Worm (Caenorhabditis elegans) whole organism, mixed stage, embryonic: Measurements from ENCODE around the gene pgph-2.

Experiments
- M03D4.4 ChIP-seq: sonication (generic microtip); optimal IDR thresholded peaks from 2 replicates; lab custom pipeline; 2017; ENCODE audit warnings: mild to moderate bottlenecking, missing genetic modification characterization, missing compliant biosample characterization
- bed-3 ChIP-seq: fragments of 200-800 bp; sonication (Bioruptor generic); optimal IDR thresholded peaks from 3 replicates; lab custom pipeline; 2018; ENCODE audit warnings: mild to moderate bottlenecking, missing genetic modification characterization, moderate library complexity, missing compliant biosample characterization
- ceh-39 ChIP-seq: fragments of 150-350 bp; optimal IDR thresholded peaks from 2 replicates; lab custom pipeline; 2014; ENCODE audit warnings: missing biosample characterization, missing genetic modification characterization
- ceh-43 ChIP-seq: fragments of 200-800 bp; sonication (Bioruptor generic); optimal IDR thresholded peaks from 2 replicates; lab custom pipeline; 2018; ENCODE audit warnings: mild to moderate bottlenecking, missing genetic modification characterization, moderate library complexity, missing compliant biosample characterization
- ceh-83 ChIP-seq: fragments of 200-800 bp; sonication (Bioruptor generic); optimal IDR thresholded peaks from 2 replicates; lab custom pipeline; 2018; ENCODE audit warnings: mild to moderate bottlenecking, missing genetic modification characterization, missing compliant biosample characterization
- ces-1 ChIP-seq: fragments of 150-350 bp; optimal IDR thresholded peaks from 2 replicates; lab custom pipeline; 2014; ENCODE audit warnings: missing biosample characterization, missing genetic modification reagents, missing genetic modification characterization
- cnd-1 ChIP-seq: fragments of 200-800 bp; sonication (Bioruptor generic); optimal IDR thresholded peaks from 2 replicates; lab custom pipeline; 2018; ENCODE audit warnings: mild to moderate bottlenecking, missing genetic modification characterization, missing compliant biosample characterization
- drap-1 ChIP-seq: fragments of 200-800 bp; sonication (Bioruptor generic); optimal IDR thresholded peaks from 3 replicates; lab custom pipeline; 2018; ENCODE audit warnings: mild to moderate bottlenecking, missing genetic modification characterization, missing compliant biosample characterization
- elt-1 ChIP-seq: sonication (generic microtip); optimal IDR thresholded peaks from 2 replicates; lab custom pipeline; 2017; ENCODE audit warnings: missing genetic modification characterization, mild to moderate bottlenecking, missing compliant biosample characterization, antibody characterized with exemption, moderate library complexity, borderline replicate concordance; ENCODE audit not compliant: insufficient read depth
- ham-2 ChIP-seq: fragments of 200-800 bp; sonication (Bioruptor generic); optimal IDR thresholded peaks from 2 replicates; lab custom pipeline; 2018; ENCODE audit warnings: mild to moderate bottlenecking, missing genetic modification characterization, missing compliant biosample characterization
- hlh-1 ChIP-seq: fragments of 150-350 bp; optimal IDR thresholded peaks from 2 replicates; lab custom pipeline; 2014; ENCODE audit warnings: missing biosample characterization, missing genetic modification reagents, missing genetic modification characterization
- lin-13 ChIP-seq: fragments of 150-350 bp; optimal IDR thresholded peaks from 2 replicates; lab custom pipeline; 2014; ENCODE audit warnings: missing biosample characterization, missing genetic modification characterization
- lsy-2 ChIP-seq: fragments of 150-350 bp; optimal IDR thresholded peaks from 2 replicates; lab custom pipeline; 2014; ENCODE audit warnings: missing biosample characterization, missing genetic modification characterization
- mab-5 ChIP-seq: fragments of 150-350 bp; optimal IDR thresholded peaks from 2 replicates; lab custom pipeline; 2014; ENCODE audit warnings: missing biosample characterization, missing genetic modification characterization
- mep-1 ChIP-seq: fragments of 150-350 bp; optimal IDR thresholded peaks from 2 replicates; lab custom pipeline; 2017; ENCODE audit warnings: missing biosample characterization, missing genetic modification reagents, missing genetic modification characterization, inconsistent platforms
- mls-2 ChIP-seq: sonication (generic microtip); optimal IDR thresholded peaks from 2 replicates; lab custom pipeline; 2016; ENCODE audit warnings: mild to moderate bottlenecking, missing genetic modification characterization, moderate library complexity, missing compliant biosample characterization
- nhr-2 ChIP-seq: fragments of 150-350 bp; optimal IDR thresholded peaks from 2 replicates; lab custom pipeline; 2014; ENCODE audit warnings: missing biosample characterization, missing genetic modification characterization
- nhr-237 ChIP-seq: fragments of 150-350 bp; optimal IDR thresholded peaks from 2 replicates; lab custom pipeline; 2014; ENCODE audit warnings: missing biosample characterization, missing genetic modification characterization
- nhr-28 ChIP-seq: fragments of 150-350 bp; optimal IDR thresholded peaks from 2 replicates; lab custom pipeline; 2014; ENCODE audit warnings: missing biosample characterization, missing genetic modification characterization
- nhr-76 ChIP-seq: sonication (generic microtip); optimal IDR thresholded peaks from 2 replicates; lab custom pipeline; 2017; ENCODE audit warnings: missing biosample characterization, missing genetic modification characterization
- sem-2 ChIP-seq: fragments of 200-800 bp; sonication (Bioruptor generic); optimal IDR thresholded peaks from 2 replicates; lab custom pipeline; 2018; ENCODE audit warnings: mild to moderate bottlenecking, missing genetic modification characterization, missing compliant biosample characterization
- snpc-4 ChIP-seq: fragments of 150-350 bp; optimal IDR thresholded peaks from 2 replicates; lab custom pipeline; 2014; ENCODE audit warnings: missing biosample characterization, missing genetic modification characterization
- sptf-1 ChIP-seq: sonication (generic microtip); optimal IDR thresholded peaks from 2 replicates; lab custom pipeline; 2017; ENCODE audit warnings: mild to moderate bottlenecking, missing genetic modification characterization, moderate library complexity, missing compliant biosample characterization
- tbx-8 ChIP-seq: fragments of 200-800 bp; sonication (Bioruptor generic); optimal IDR thresholded peaks from 2 replicates; lab custom pipeline; 2018; ENCODE audit warnings: mild to moderate bottlenecking, missing genetic modification characterization, moderate library complexity, missing compliant biosample characterization
- unc-120 ChIP-seq: sonication (generic microtip); optimal IDR thresholded peaks from 2 replicates; lab custom pipeline; 2017; ENCODE audit warnings: missing genetic modification characterization, missing compliant biosample characterization; ENCODE audit not compliant: poor library complexity, severe bottlenecking
- unc-39 ChIP-seq: fragments of 150-350 bp; optimal IDR thresholded peaks from 2 replicates; lab custom pipeline; 2014; ENCODE audit warnings: missing biosample characterization, missing genetic modification characterization
- unc-62 ChIP-seq: fragments of 150-350 bp; optimal IDR thresholded peaks from 2 replicates; lab custom pipeline; 2014; ENCODE audit warnings: missing biosample characterization, missing genetic modification reagents, missing genetic modification characterization
- zip-8 ChIP-seq: fragments of 150-350 bp; optimal IDR thresholded peaks from 2 replicates; lab custom pipeline; 2014; ENCODE audit warnings: missing biosample characterization, missing genetic modification characterization
- ztf-11 ChIP-seq: fragments of 150-350 bp; optimal IDR thresholded peaks from 2 replicates; lab custom pipeline; 2014; ENCODE audit warnings: missing biosample characterization, missing genetic modification characterization

The pgph-2 gene

ce11 chrV:5772503-5772902, 7.6 kb downstream of the pgph-2 start:
- TF ChIP-seq unc-39 (no peak), unc-120 (tag; lab: Kevin White, UChicago) (no peak), hlh-1 (no peak)

- TF ChIP-seq nhr-237 (tag; lab: Kevin White, UChicago) (no peak), zip-8 (tag; lab: Kevin White, UChicago) (no peak)
- TF ChIP-seq, all 35 proteins: peak for 0
Measured at ce11 chrV:5774137-5774536, 9.2 kb downstream of the pgph-2 start.

DNA sequence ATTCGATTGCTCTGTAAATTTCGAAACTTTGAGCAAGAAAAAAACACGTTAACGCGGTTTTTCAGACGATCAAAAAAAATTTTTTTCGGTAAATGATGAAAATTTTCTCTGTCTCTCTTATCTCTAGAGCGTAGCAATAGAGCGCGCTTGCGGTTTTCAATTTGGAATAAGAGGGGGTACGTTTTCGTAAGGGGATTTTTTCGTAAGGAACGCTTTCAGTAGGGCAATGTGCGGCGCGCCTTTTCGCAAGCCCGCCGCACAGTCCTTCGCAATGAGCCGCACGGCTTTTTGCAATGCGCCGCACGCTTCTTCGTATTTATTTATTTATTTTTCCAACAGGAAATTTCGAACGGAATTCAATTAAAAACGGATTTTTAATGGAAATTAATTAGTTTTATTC, 12.0 kb downstream of the pgph-2 start, which contains the start of gene F44E7.4:
F44E7.4 (minus strand) TSS at position 13 of the 400 bp plus-strand sequence.
- TF ChIP-seq lin-13 (peak; percentile 18), unc-120 (tag; lab: Kevin White, UChicago) (peak; percentile 7), mep-1 (tag; lab: Kevin White, UChicago) (peak; percentile 61), lsy-2 (tag; lab: Kevin White, UChicago) (peak; percentile 43)

- TF ChIP-seq hlh-1 (no peak), lin-13 (no peak), snpc-4 (tag; lab: Kevin White, UChicago) (no peak), ceh-83 (GFP tag; lab: Kevin White, UChicago) (no peak), tbx-8 (GFP tag; lab: Kevin White, UChicago) (no peak), elt-1 (tag; lab: Kevin White, UChicago) (no peak), cnd-1 (no peak)
Measured at ce11 chrV:5779984-5780383, 15.1 kb downstream of the pgph-2 start.

- TF ChIP-seq unc-120 (tag; lab: Kevin White, UChicago) (peak; percentile 8), zip-8 (tag; lab: Kevin White, UChicago) (peak; percentile 60), sptf-1 (no peak), ceh-39 (tag; lab: Kevin White, UChicago) (peak; percentile 37), lsy-2 (tag; lab: Kevin White, UChicago) (peak; percentile 20), unc-39 (no peak), elt-1 (tag; lab: Kevin White, UChicago) (no peak), ces-1 (GFP tag; lab: Kevin White, UChicago) (peak; percentile 2), unc-62 (GFP tag; lab: Kevin White, UChicago) (no peak), drap-1 (GFP tag; lab: Kevin White, UChicago) (no peak), nhr-76 (tag; lab: Kevin White, UChicago) (no peak), mep-1 (tag; lab: Kevin White, UChicago) (no peak)
Measured at ce11 chrV:5780713-5781360, 15.9 kb downstream of the pgph-2 start, which contains the start of gene F44E7.5. TSS of gene F44E7.5 (minus strand) at chrV:5780922.

DNA sequence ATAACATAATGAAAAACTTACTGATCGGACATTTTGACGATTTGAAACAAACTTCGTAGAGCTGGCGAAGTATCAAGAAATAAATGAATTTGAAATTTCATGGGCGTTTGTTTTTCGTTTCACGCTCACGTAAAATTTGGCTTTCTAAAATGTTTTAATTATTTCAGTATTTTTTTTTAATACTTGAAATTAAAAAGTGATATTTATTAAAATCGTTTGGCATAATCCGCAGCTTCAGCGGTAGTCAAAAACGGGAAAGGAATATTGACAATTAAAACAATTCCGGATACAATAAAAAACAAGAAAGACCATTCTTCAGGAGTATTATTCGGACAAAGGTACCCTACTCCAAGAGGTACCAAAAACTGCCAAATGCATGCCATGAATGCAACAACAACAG, 17.8 kb downstream of the pgph-2 start, which contains the start of gene fbxa-183:
fbxa-183 (minus strand) TSS at position 101 of the 400 bp plus-strand sequence.
- TF ChIP-seq tbx-8 (GFP tag; lab: Kevin White, UChicago) = no peak
- TF ChIP-seq sem-2 = no peak
- no peak for TF ChIP-seq ceh-83 (GFP tag; lab: Kevin White, UChicago)
- TF ChIP-seq M03D4.4 (tag; lab: Kevin White, UChicago) = no peak
- no peak for TF ChIP-seq hlh-1
- no peak for TF ChIP-seq sptf-1
- no peak for TF ChIP-seq lsy-2 (tag; lab: Kevin White, UChicago)
- TF ChIP-seq nhr-2 (tag; lab: Kevin White, UChicago) = no peak
- TF ChIP-seq zip-8 (tag; lab: Kevin White, UChicago) = no peak
- no peak for TF ChIP-seq snpc-4 (tag; lab: Kevin White, UChicago)
- TF ChIP-seq nhr-28 (tag; lab: Kevin White, UChicago) = no peak
- no peak for TF ChIP-seq ceh-43 (GFP tag; lab: Kevin White, UChicago)
- TF ChIP-seq, all 35 proteins: peak for 0

DNA sequence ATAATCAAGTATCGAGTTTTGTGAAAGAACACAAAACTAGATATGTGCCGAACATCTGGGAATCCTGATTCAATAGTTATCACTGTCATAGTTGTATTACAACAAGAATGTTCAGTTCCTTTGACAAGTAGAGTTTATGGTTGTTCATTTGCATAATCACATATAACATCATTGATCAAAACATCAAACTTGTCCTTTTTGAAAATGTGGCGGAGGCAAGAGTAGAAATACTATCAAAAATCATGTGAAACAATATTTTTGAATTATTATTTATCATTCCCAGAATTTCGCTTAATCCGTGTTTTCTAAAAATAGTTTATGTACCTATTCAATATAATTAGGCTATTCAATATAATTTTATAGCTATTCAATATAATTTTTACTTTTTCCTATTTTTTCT, 20.4 kb downstream of the pgph-2 start, which contains the start of gene F44E7.7:
F44E7.7 (minus strand) TSS at position 101 of the 400 bp plus-strand sequence.
- TF ChIP-seq unc-120 (tag; lab: Kevin White, UChicago) (no peak), bed-3 (GFP tag; lab: Kevin White, UChicago) (no peak), snpc-4 (tag; lab: Kevin White, UChicago) (no peak), drap-1 (GFP tag; lab: Kevin White, UChicago) (no peak), nhr-28 (tag; lab: Kevin White, UChicago) (no peak), ztf-11 (tag; lab: Kevin White, UChicago) (no peak), sptf-1 (no peak), unc-62 (GFP tag; lab: Kevin White, UChicago) (no peak), mls-2 (no peak), nhr-2 (tag; lab: Kevin White, UChicago) (no peak), mab-5 (tag; lab: Kevin White, UChicago) (no peak), lsy-2 (tag; lab: Kevin White, UChicago) (no peak), ham-2 (no peak), ces-1 (GFP tag; lab: Kevin White, UChicago) (no peak), cnd-1 (no peak), ceh-83 (GFP tag; lab: Kevin White, UChicago) (no peak), sem-2 (no peak)
